Worm (Caenorhabditis elegans) whole organism, L2 larva: Measurements from ENCODE around the gene vap-1.

Experiments
- C34F6.9 ChIP-seq: fragments of 150-350 bp; optimal IDR thresholded peaks from 2 replicates; lab custom pipeline; 2014; ENCODE audit warnings: missing biosample characterization, missing genetic modification characterization
- F13H6.1 ChIP-seq: sonication (generic microtip); optimal IDR thresholded peaks from 2 replicates; lab custom pipeline; 2016; ENCODE audit warnings: missing genetic modification characterization, missing compliant biosample characterization
- R02D3.7 ChIP-seq: fragments of 150-350 bp; optimal IDR thresholded peaks from 2 replicates; lab custom pipeline; 2014; ENCODE audit warnings: missing biosample characterization, missing genetic modification characterization
- ZK546.5 ChIP-seq: sonication (generic microtip); optimal IDR thresholded peaks from 2 replicates; lab custom pipeline; 2017; ENCODE audit warnings: missing biosample characterization, missing genetic modification characterization
- alr-1 ChIP-seq: fragments of 150-350 bp; optimal IDR thresholded peaks from 2 replicates; lab custom pipeline; 2014; ENCODE audit warnings: missing biosample characterization, missing genetic modification characterization
- aly-2 ChIP-seq: fragments of 150-350 bp; optimal IDR thresholded peaks from 2 replicates; lab custom pipeline; 2014; ENCODE audit warnings: missing biosample characterization, missing genetic modification characterization
- ama-1 ChIP-seq: fragments of 150-350 bp; optimal IDR thresholded peaks from 2 replicates; lab custom pipeline; 2018; ENCODE audit warnings: inconsistent platforms
- ceh-16 ChIP-seq: fragments of 150-350 bp; optimal IDR thresholded peaks from 2 replicates; lab custom pipeline; 2014; ENCODE audit warnings: missing biosample characterization, missing genetic modification characterization
- dmd-4 ChIP-seq: sonication (generic microtip); optimal IDR thresholded peaks from 2 replicates; lab custom pipeline; 2017; ENCODE audit warnings: missing biosample characterization, missing genetic modification characterization
- egl-27 ChIP-seq: sonication (generic microtip); optimal IDR thresholded peaks from 3 replicates; lab custom pipeline; 2017; ENCODE audit warnings: missing biosample characterization, missing genetic modification reagents, missing genetic modification characterization
- elt-3 ChIP-seq: sonication (generic microtip); optimal IDR thresholded peaks from 2 replicates; lab custom pipeline; 2017; ENCODE audit warnings: missing biosample characterization, missing genetic modification characterization
- fos-1 ChIP-seq: fragments of 150-350 bp; optimal IDR thresholded peaks from 2 replicates; lab custom pipeline; 2014; ENCODE audit warnings: missing biosample characterization, missing genetic modification characterization
- lin-11 ChIP-seq: fragments of 150-350 bp; sonication (generic microtip); optimal IDR thresholded peaks from 2 replicates; lab custom pipeline; 2014; ENCODE audit warnings: missing biosample characterization, missing genetic modification characterization, inconsistent platforms, mixed read lengths
- lin-39 ChIP-seq: fragments of 150-350 bp; optimal IDR thresholded peaks from 2 replicates; lab custom pipeline; 2014; ENCODE audit warnings: missing biosample characterization, missing genetic modification reagents, missing genetic modification characterization
- lsy-2 ChIP-seq, 2 experiments: fragments of 150-350 bp in 1 of 2; sonication (generic microtip) in 1 of 2; optimal IDR thresholded peaks; 2 replicates each; lab custom pipeline; 2014 to 2017; ENCODE audit warnings: missing biosample characterization in 2 of 2, missing genetic modification characterization in 2 of 2
- mab-5 ChIP-seq: fragments of 150-350 bp; optimal IDR thresholded peaks from 2 replicates; lab custom pipeline; 2014; ENCODE audit warnings: missing biosample characterization, missing genetic modification characterization
- mdl-1 ChIP-seq, 2 experiments: fragments of 150-350 bp in 1 of 2; sonication (generic microtip) in 1 of 2; optimal IDR thresholded peaks; 2 replicates each; lab custom pipeline; 2017; ENCODE audit warnings: missing biosample characterization in 2 of 2, missing genetic modification characterization in 2 of 2
- nhr-10 ChIP-seq: sonication (generic microtip); optimal IDR thresholded peaks from 2 replicates; lab custom pipeline; 2017; ENCODE audit warnings: missing biosample characterization, missing genetic modification characterization
- nhr-11 ChIP-seq: fragments of 150-350 bp; optimal IDR thresholded peaks from 2 replicates; lab custom pipeline; 2014; ENCODE audit warnings: missing biosample characterization, missing genetic modification characterization
- nhr-12 ChIP-seq: fragments of 150-350 bp; optimal IDR thresholded peaks from 2 replicates; lab custom pipeline; 2014; ENCODE audit warnings: missing biosample characterization, missing genetic modification characterization
- nhr-129 ChIP-seq: fragments of 150-350 bp; optimal IDR thresholded peaks from 2 replicates; lab custom pipeline; 2014; ENCODE audit warnings: missing biosample characterization, missing genetic modification characterization
- nhr-21 ChIP-seq: fragments of 150-350 bp; optimal IDR thresholded peaks from 2 replicates; lab custom pipeline; 2014; ENCODE audit warnings: missing biosample characterization, missing genetic modification characterization
- nhr-237 ChIP-seq: fragments of 150-350 bp; optimal IDR thresholded peaks from 2 replicates; lab custom pipeline; 2014; ENCODE audit warnings: missing biosample characterization, missing genetic modification characterization
- nhr-25 ChIP-seq: fragments of 150-350 bp; sonication (generic microtip); optimal IDR thresholded peaks from 3 replicates; lab custom pipeline; 2014; ENCODE audit warnings: missing biosample characterization, missing genetic modification characterization
- nhr-6 ChIP-seq: fragments of 150-350 bp; optimal IDR thresholded peaks from 2 replicates; lab custom pipeline; 2014; ENCODE audit warnings: missing biosample characterization, missing genetic modification characterization
- nhr-77 ChIP-seq: fragments of 150-350 bp; optimal IDR thresholded peaks from 2 replicates; lab custom pipeline; 2014; ENCODE audit warnings: missing biosample characterization, missing genetic modification characterization
- peb-1 ChIP-seq: fragments of 150-350 bp; optimal IDR thresholded peaks from 2 replicates; lab custom pipeline; 2014; ENCODE audit warnings: missing biosample characterization, missing genetic modification characterization
- sem-4 ChIP-seq: fragments of 150-350 bp; optimal IDR thresholded peaks from 2 replicates; lab custom pipeline; 2014; ENCODE audit warnings: missing biosample characterization, missing genetic modification reagents, missing genetic modification characterization
- skn-1 ChIP-seq: sonication (generic microtip); optimal IDR thresholded peaks from 2 replicates; lab custom pipeline; 2017; ENCODE audit warnings: missing biosample characterization, missing genetic modification characterization
- sma-3 ChIP-seq: sonication (generic microtip); optimal IDR thresholded peaks from 2 replicates; lab custom pipeline; 2016; ENCODE audit warnings: missing genetic modification reagents, missing genetic modification characterization, missing compliant biosample characterization
- sma-9 ChIP-seq, 2 experiments: fragments of 150-350 bp in 1 of 2; sonication (generic microtip) in 1 of 2; optimal IDR thresholded peaks; 2 replicates each; lab custom pipeline; 2014 to 2016; ENCODE audit warnings: missing genetic modification characterization in 2 of 2, mild to moderate bottlenecking in 1 of 2, missing biosample characterization in 1 of 2, missing compliant biosample characterization in 1 of 2, missing genetic modification reagents in 1 of 2, moderate library complexity in 1 of 2
- snpc-4 ChIP-seq: fragments of 150-350 bp; optimal IDR thresholded peaks from 2 replicates; lab custom pipeline; 2014; ENCODE audit warnings: missing biosample characterization, missing genetic modification characterization
- unc-39 ChIP-seq: fragments of 150-350 bp; optimal IDR thresholded peaks from 2 replicates; lab custom pipeline; 2014; ENCODE audit warnings: missing biosample characterization, missing genetic modification characterization
- unc-55 ChIP-seq: fragments of 150-350 bp; sonication (generic microtip); optimal IDR thresholded peaks from 3 replicates; lab custom pipeline; 2014; ENCODE audit warnings: missing biosample characterization, missing genetic modification reagents, missing genetic modification characterization
- unc-62 ChIP-seq: fragments of 150-350 bp; optimal IDR thresholded peaks from 2 replicates; lab custom pipeline; 2014; ENCODE audit warnings: missing biosample characterization, missing genetic modification reagents, missing genetic modification characterization
- zag-1 ChIP-seq: fragments of 150-350 bp; optimal IDR thresholded peaks from 2 replicates; lab custom pipeline; 2014; ENCODE audit warnings: missing biosample characterization, missing genetic modification characterization
- ztf-1 ChIP-seq: fragments of 200-800 bp; sonication (Bioruptor generic); conservative IDR thresholded peaks from 2 replicates; pipeline ENCODE4 v1.3.6; 2022; ENCODE audit warnings: missing genetic modification characterization, missing compliant biosample characterization
- ztf-11 ChIP-seq: sonication (generic microtip); optimal IDR thresholded peaks from 2 replicates; lab custom pipeline; 2017; ENCODE audit warnings: missing biosample characterization, missing genetic modification characterization
- ztf-4 ChIP-seq: fragments of 150-350 bp; optimal IDR thresholded peaks from 2 replicates; lab custom pipeline; 2014; ENCODE audit warnings: missing biosample characterization, missing genetic modification characterization

vap-1 gene

ce11 chrX:17396456-17396855 lies at the start of gene vap-1, which contains the start of gene F11C7.2:
vap-1 (minus strand) TSS chrX:17396556.
F11C7.2 (plus strand) TSS chrX:17396814.
- TF ChIP-seq zag-1 (tag; lab: Kevin White, UChicago): no peak
- no peak for TF ChIP-seq nhr-237 (tag; lab: Kevin White, UChicago)
- TF ChIP-seq lin-11: no peak
- no peak for TF ChIP-seq unc-39 (tag; lab: Kevin White, UChicago)
- TF ChIP-seq, all 48 proteins: peak for 0

- TF ChIP-seq nhr-237 (tag; lab: Kevin White, UChicago) (no peak), ama-1 (lab: Kevin White, UChicago) (no peak), ztf-11 (no peak), unc-55 (GFP tag; lab: Kevin White, UChicago) (no peak), skn-1 (tag; lab: Kevin White, UChicago) (no peak), unc-39 (tag; lab: Kevin White, UChicago) (no peak)
These were observed 42.0 kb upstream of the vap-1 start, which contains the start of gene C36E6.8 for ce11 chrX:17438386-17438785. C36E6.8 (plus strand) TSS chrX:17438686.

ce11 chrX:17434234-17434633 lies 37.9 kb upstream of the vap-1 start, which contains the start of gene fubl-3:
fubl-3 (plus strand) TSS chrX:17434445.
- TF ChIP-seq ztf-11 (no peak), sma-9 (GFP tag; optimal IDR thresholded peaks at IDR 0.05; lab: Kevin White, UChicago) (no peak), sma-9 (tag; optimal IDR thresholded peaks at IDR 0.05; lab: Kevin White, UChicago) (no peak), F13H6.1 (tag; lab: Kevin White, UChicago) (peak; percentile 38), lin-11 (peak; percentile 16), fos-1 (peak; percentile 25), ceh-16 (tag; lab: Kevin White, UChicago) (peak; percentile 60), unc-55 (GFP tag; lab: Kevin White, UChicago) (peak; percentile 61), nhr-77 (tag; lab: Kevin White, UChicago) (no peak), snpc-4 (tag; lab: Kevin White, UChicago) (peak; percentile 63), lsy-2 (tag; optimal IDR thresholded peaks at IDR 0.05; lab: Kevin White, UChicago) (peak; percentile 53 to 94), C34F6.9 (peak; percentile 32), nhr-129 (tag; lab: Kevin White, UChicago) (peak; percentile 46), sma-3 (GFP tag; lab: Kevin White, UChicago) (peak; percentile 16)

ce11 chrX:17428803-17429202 lies 32.4 kb upstream of the vap-1 start, which contains the start of gene pbo-6:
pbo-6 (plus strand) TSS chrX:17429042.
- TF ChIP-seq elt-3 (tag; lab: Kevin White, UChicago) (no peak), fos-1 (no peak), unc-62 (GFP tag; lab: Kevin White, UChicago) (no peak), ceh-16 (tag; lab: Kevin White, UChicago) (no peak), nhr-129 (tag; lab: Kevin White, UChicago) (no peak), nhr-12 (tag; lab: Kevin White, UChicago) (no peak), F13H6.1 (tag; lab: Kevin White, UChicago) (no peak), nhr-77 (tag; lab: Kevin White, UChicago) (no peak), sma-3 (GFP tag; lab: Kevin White, UChicago) (no peak), ztf-11 (no peak), sma-9 (GFP tag; optimal IDR thresholded peaks at IDR 0.05; lab: Kevin White, UChicago) (no peak), sma-9 (tag; optimal IDR thresholded peaks at IDR 0.05; lab: Kevin White, UChicago) (no peak), ama-1 (lab: Kevin White, UChicago) (no peak), nhr-6 (tag; lab: Kevin White, UChicago) (no peak), alr-1 (no peak), nhr-11 (tag; lab: Kevin White, UChicago) (no peak), snpc-4 (tag; lab: Kevin White, UChicago) (no peak), ztf-4 (no peak), ztf-1 (GFP tag; lab: Robert Waterston, UW) (no peak)

ce11 chrX:17427778-17428177 lies 31.4 kb upstream of the vap-1 start:
- TF ChIP-seq nhr-129 (tag; lab: Kevin White, UChicago): peak; percentile 30
- no peak for TF ChIP-seq R02D3.7 (tag; lab: Kevin White, UChicago)
- TF ChIP-seq ztf-1 (GFP tag; lab: Robert Waterston, UW): no peak
- TF ChIP-seq ama-1 (lab: Kevin White, UChicago): no peak
- TF ChIP-seq aly-2 (tag; lab: Kevin White, UChicago): no peak
- no peak for TF ChIP-seq peb-1
- TF ChIP-seq nhr-10 (tag; lab: Kevin White, UChicago): no peak
- no peak for TF ChIP-seq nhr-11 (tag; lab: Kevin White, UChicago)
- TF ChIP-seq nhr-237 (tag; lab: Kevin White, UChicago): no peak
- TF ChIP-seq lin-39 (tag; lab: Kevin White, UChicago): no peak
- no peak for TF ChIP-seq mab-5 (tag; lab: Kevin White, UChicago)
- TF ChIP-seq sma-3 (GFP tag; lab: Kevin White, UChicago): peak; percentile 66
- no peak for TF ChIP-seq F13H6.1 (tag; lab: Kevin White, UChicago)
- TF ChIP-seq unc-39 (tag; lab: Kevin White, UChicago): no peak
- no peak for TF ChIP-seq alr-1
- TF ChIP-seq nhr-77 (tag; lab: Kevin White, UChicago): no peak
- TF ChIP-seq zag-1 (tag; lab: Kevin White, UChicago): no peak
- TF ChIP-seq nhr-21 (tag; lab: Kevin White, UChicago): peak; percentile 54
- no peak for TF ChIP-seq dmd-4
- no peak for TF ChIP-seq mdl-1 (tag; optimal IDR thresholded peaks at IDR 0.05; lab: Kevin White, UChicago)
- no peak for TF ChIP-seq ztf-4
- TF ChIP-seq sma-9 (GFP tag; optimal IDR thresholded peaks at IDR 0.05; lab: Kevin White, UChicago): peak; percentile 77
- TF ChIP-seq sma-9 (tag; optimal IDR thresholded peaks at IDR 0.05; lab: Kevin White, UChicago): no peak
- no peak for TF ChIP-seq skn-1 (tag; lab: Kevin White, UChicago)
- TF ChIP-seq ZK546.5 (tag; lab: Kevin White, UChicago): no peak
- TF ChIP-seq sem-4 (tag; lab: Kevin White, UChicago): peak; percentile 18
- peak; percentile 47 for TF ChIP-seq nhr-25 (tag; lab: Kevin White, UChicago)
- TF ChIP-seq egl-27: no peak
- TF ChIP-seq nhr-12 (tag; lab: Kevin White, UChicago): no peak
- no peak for TF ChIP-seq unc-55 (GFP tag; lab: Kevin White, UChicago)
- no peak for TF ChIP-seq C34F6.9
- peak; percentile 41 for TF ChIP-seq nhr-6 (tag; lab: Kevin White, UChicago)
- TF ChIP-seq lin-11: no peak
